Worm (Caenorhabditis elegans): ENCODE measurements around the gene T06C12.12.

ce11 chrV:15912677-15913076 lies 20.8 kb downstream of the T06C12.12 start:
- TF ChIP-seq gmeb-2 (tag; optimal IDR thresholded peaks at IDR 0.05): no peak
- TF ChIP-seq hlh-30 (tag; optimal IDR thresholded peaks at IDR 0.05; ENCODE audit: insufficient read depth): no peak
- TF ChIP-seq ceh-9 (tag; optimal IDR thresholded peaks at IDR 0.05): no peak
- TF ChIP-seq hlh-8 (tag; optimal IDR thresholded peaks at IDR 0.05): no peak
- no peak for TF ChIP-seq pha-4 (tag; optimal IDR thresholded peaks at IDR 0.05)
- TF ChIP-seq ceh-18 (tag; optimal IDR thresholded peaks at IDR 0.05): no peak
- TF ChIP-seq ref-2 (tag; optimal IDR thresholded peaks at IDR 0.05): no peak
- TF ChIP-seq lim-6 (tag; optimal IDR thresholded peaks at IDR 0.05): no peak

Data from whole organism, late embryonic.